Fruit fly (Drosophila melanogaster) whole organism, prepupa: ENCODE measurements around the gene fru.

Source experiments
- Blimp-1 ChIP-seq: fragments of 200-800 bp; sonication (Bioruptor generic); optimal IDR thresholded peaks from 3 replicates; lab custom pipeline; 2017; ENCODE audit warnings: missing biosample characterization, missing genetic modification characterization, mild to moderate bottlenecking, moderate library complexity, missing genetic modification reagents
- CG10631 ChIP-seq: fragments of 200-800 bp; sonication (Bioruptor generic); optimal IDR thresholded peaks from 2 replicates; lab custom pipeline; 2016; ENCODE audit warnings: missing biosample characterization, missing genetic modification characterization
- CG10669 ChIP-seq: fragments of 200-800 bp; sonication (Bioruptor generic); optimal IDR thresholded peaks from 3 replicates; lab custom pipeline; 2018; ENCODE audit warnings: missing biosample characterization, mild to moderate bottlenecking, missing genetic modification characterization, moderate library complexity
- CG11902 ChIP-seq: fragments of 200-800 bp; sonication (Bioruptor generic); optimal IDR thresholded peaks from 3 replicates; lab custom pipeline; 2016; ENCODE audit warnings: missing biosample characterization, missing genetic modification characterization
- CG15336 ChIP-seq: fragments of 200-800 bp; sonication (Bioruptor generic); IDR thresholded peaks from 2 replicates; pipeline ENCODE4 v1.3.6; 2022; ENCODE audit warnings: missing biosample characterization, missing genetic modification characterization
- CG3032 ChIP-seq: fragments of 200-800 bp; optimal IDR thresholded peaks from 2 replicates; lab custom pipeline; 2019; ENCODE audit warnings: missing biosample characterization, mild to moderate bottlenecking, missing genetic modification characterization, moderate library complexity
- CG31627 ChIP-seq: fragments of 200-800 bp; sonication (Bioruptor generic); optimal IDR thresholded peaks from 3 replicates; lab custom pipeline; 2016; ENCODE audit warnings: missing biosample characterization, missing genetic modification characterization
- CG32006 ChIP-seq: fragments of 200-800 bp; sonication (Bioruptor generic); optimal IDR thresholded peaks from 3 replicates; lab custom pipeline; 2017; ENCODE audit warnings: missing biosample characterization, mild to moderate bottlenecking, missing genetic modification characterization
- CG34406 ChIP-seq: fragments of 200-800 bp; sonication (Bioruptor generic); optimal IDR thresholded peaks from 3 replicates; lab custom pipeline; 2016; ENCODE audit warnings: missing biosample characterization, missing genetic modification characterization
- CG3919 ChIP-seq: fragments of 200-800 bp; sonication (Bioruptor generic); optimal IDR thresholded peaks from 3 replicates; lab custom pipeline; 2016; ENCODE audit warnings: missing biosample characterization, missing genetic modification characterization
- CG4318 ChIP-seq: fragments of 200-800 bp; sonication (Bioruptor generic); optimal IDR thresholded peaks from 3 replicates; lab custom pipeline; 2017; ENCODE audit warnings: missing biosample characterization, mild to moderate bottlenecking, missing genetic modification characterization
- CG6163 ChIP-seq: fragments of 200-800 bp; sonication (Bioruptor generic); IDR thresholded peaks from 3 replicates; pipeline ENCODE4 v1.3.6; 2022; ENCODE audit warnings: missing biosample characterization, missing genetic modification characterization
- CG6276 ChIP-seq: fragments of 200-800 bp; sonication (Bioruptor generic); optimal IDR thresholded peaks from 2 replicates; lab custom pipeline; 2017; ENCODE audit warnings: missing biosample characterization, mild to moderate bottlenecking, missing genetic modification characterization
- CG6808 ChIP-seq: fragments of 200-800 bp; sonication (Bioruptor generic); optimal IDR thresholded peaks from 3 replicates; lab custom pipeline; 2017; ENCODE audit warnings: missing biosample characterization, missing genetic modification characterization, mild to moderate bottlenecking, moderate library complexity, missing genetic modification reagents
- CG6854 ChIP-seq: fragments of 200-800 bp; sonication (Bioruptor generic); optimal IDR thresholded peaks from 2 replicates; lab custom pipeline; 2017; ENCODE audit warnings: missing biosample characterization, mild to moderate bottlenecking, missing genetic modification characterization
- CG8119 ChIP-seq: fragments of 200-800 bp; sonication (Bioruptor generic); IDR thresholded peaks from 3 replicates; pipeline ENCODE4 v1.3.6; 2022; ENCODE audit warnings: missing biosample characterization, missing genetic modification characterization
- CG8632 ChIP-seq: fragments of 200-800 bp; sonication (Bioruptor generic); optimal IDR thresholded peaks from 3 replicates; lab custom pipeline; 2016; ENCODE audit warnings: missing biosample characterization, missing genetic modification characterization
- Eip78C ChIP-seq: fragments of 200-800 bp; sonication (Bioruptor generic); peaks from one replicate; lab custom pipeline; 2016; ENCODE audit warnings: missing biosample characterization, missing genetic modification characterization
- Ets96B ChIP-seq: fragments of 200-800 bp; optimal IDR thresholded peaks from 2 replicates; lab custom pipeline; 2019; ENCODE audit warnings: missing biosample characterization, mild to moderate bottlenecking, missing genetic modification characterization, moderate library complexity
- Gug ChIP-seq: fragments of 200-800 bp; sonication (Bioruptor generic); IDR thresholded peaks from 2 replicates; pipeline ENCODE4 v1.3.6; 2022; ENCODE audit warnings: missing biosample characterization, missing genetic modification characterization
- Hr4 ChIP-seq: fragments of 200-800 bp; sonication (Bioruptor generic); optimal IDR thresholded peaks from 3 replicates; lab custom pipeline; 2016; ENCODE audit warnings: missing biosample characterization, missing genetic modification characterization
- OdsH ChIP-seq: fragments of 200-800 bp; sonication (Bioruptor generic); optimal IDR thresholded peaks from 3 replicates; lab custom pipeline; 2016; ENCODE audit warnings: missing biosample characterization, missing genetic modification characterization
- Smox ChIP-seq: fragments of 200-800 bp; sonication (Bioruptor generic); optimal IDR thresholded peaks from 3 replicates; lab custom pipeline; 2016; ENCODE audit warnings: missing biosample characterization, missing genetic modification characterization
- Sox102F ChIP-seq: fragments of 200-800 bp; sonication (Bioruptor generic); optimal IDR thresholded peaks from 2 replicates; lab custom pipeline; 2016; ENCODE audit warnings: missing biosample characterization, mild to moderate bottlenecking, missing genetic modification characterization
- Sox14 ChIP-seq: fragments of 200-800 bp; sonication (Bioruptor generic); optimal IDR thresholded peaks from 3 replicates; lab custom pipeline; 2016; ENCODE audit warnings: missing biosample characterization, missing genetic modification characterization
- Sox15 ChIP-seq: fragments of 200-800 bp; sonication (Bioruptor generic); optimal IDR thresholded peaks from 3 replicates; lab custom pipeline; 2016; ENCODE audit warnings: missing biosample characterization, missing genetic modification characterization
- achi ChIP-seq: fragments of 200-800 bp; sonication (Bioruptor generic); optimal IDR thresholded peaks from 3 replicates; lab custom pipeline; 2016; ENCODE audit warnings: missing biosample characterization, missing genetic modification characterization
- acj6 ChIP-seq: fragments of 200-800 bp; sonication (Bioruptor generic); optimal IDR thresholded peaks from 3 replicates; lab custom pipeline; 2016; ENCODE audit warnings: missing biosample characterization, missing genetic modification characterization
- cyc ChIP-seq: fragments of 200-800 bp; sonication (Bioruptor generic); optimal IDR thresholded peaks from 3 replicates; lab custom pipeline; 2016; ENCODE audit warnings: missing biosample characterization, missing genetic modification characterization
- dsx ChIP-seq: fragments of 200-800 bp; optimal IDR thresholded peaks from 3 replicates; lab custom pipeline; 2019; ENCODE audit warnings: missing biosample characterization, mild to moderate bottlenecking, missing genetic modification characterization, moderate library complexity; ENCODE audit not compliant: poor library complexity, severe bottlenecking
- eg ChIP-seq: fragments of 200-800 bp; sonication (Bioruptor generic); IDR thresholded peaks from 3 replicates; pipeline ENCODE4 v1.3.6; 2022; ENCODE audit warnings: missing biosample characterization, missing genetic modification characterization
- esn ChIP-seq: fragments of 200-800 bp; sonication (Bioruptor generic); optimal IDR thresholded peaks from 2 replicates; lab custom pipeline; 2016; ENCODE audit warnings: missing biosample characterization, mild to moderate bottlenecking, missing genetic modification characterization, moderate library complexity
- fd59A ChIP-seq: fragments of 200-800 bp; sonication (Bioruptor generic); optimal IDR thresholded peaks from 2 replicates; lab custom pipeline; 2017; ENCODE audit warnings: missing biosample characterization, mild to moderate bottlenecking, missing genetic modification characterization, missing genetic modification reagents
- lz ChIP-seq: fragments of 200-800 bp; sonication (Bioruptor generic); optimal IDR thresholded peaks from 3 replicates; lab custom pipeline; 2016; ENCODE audit warnings: missing biosample characterization, missing genetic modification characterization
- salr ChIP-seq, 2 experiments: fragments of 200-800 bp; sonication (Bioruptor generic); optimal IDR thresholded peaks; 3 replicates each; lab custom pipeline; 2016 to 2018; ENCODE audit warnings: missing biosample characterization in 2 of 2, missing genetic modification characterization in 2 of 2, mild to moderate bottlenecking in 1 of 2
- spab ChIP-seq: fragments of 200-800 bp; sonication (Bioruptor generic); optimal IDR thresholded peaks from 2 replicates; lab custom pipeline; 2017; ENCODE audit warnings: missing biosample characterization, mild to moderate bottlenecking, missing genetic modification characterization, missing genetic modification reagents
- ss ChIP-seq, 2 experiments: fragments of 200-800 bp; sonication (Bioruptor generic); optimal IDR thresholded peaks; 2 replicates in 1 of 2; 3 replicates in 1 of 2; lab custom pipeline; 2017 to 2018; ENCODE audit warnings: mild to moderate bottlenecking in 2 of 2, missing biosample characterization in 2 of 2, missing genetic modification characterization in 2 of 2, moderate library complexity in 1 of 2
- svp ChIP-seq: fragments of 200-800 bp; sonication (Bioruptor generic); peaks from one replicate; lab custom pipeline; 2016; ENCODE audit warnings: missing biosample characterization, missing genetic modification characterization
- topi ChIP-seq: fragments of 200-800 bp; sonication (Bioruptor generic); optimal IDR thresholded peaks from 3 replicates; lab custom pipeline; 2016; ENCODE audit warnings: missing biosample characterization, missing genetic modification characterization
- vri ChIP-seq: fragments of 200-800 bp; sonication (Bioruptor generic); optimal IDR thresholded peaks from 3 replicates; lab custom pipeline; 2016; ENCODE audit warnings: missing biosample characterization, mild to moderate bottlenecking, missing genetic modification characterization

fru gene

DNA sequence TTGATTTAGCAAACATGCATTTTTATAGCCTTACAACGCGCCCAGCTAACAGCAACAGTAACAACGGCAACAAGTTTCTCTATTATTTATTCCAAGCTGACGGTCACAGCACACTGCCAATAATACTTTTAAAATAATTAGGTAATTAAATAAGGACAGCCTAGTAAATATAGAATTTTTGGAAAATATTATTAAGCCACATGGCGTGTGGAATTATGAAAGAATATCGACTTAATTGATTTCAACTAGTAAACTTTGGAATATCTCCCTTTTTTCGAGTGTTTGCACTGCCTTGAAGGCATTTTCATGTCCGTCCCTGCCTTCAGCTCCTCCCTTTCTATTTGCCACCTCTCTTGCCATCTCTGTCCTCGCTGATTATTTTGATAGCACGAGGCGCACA, 54.3 kb downstream of the fru start (continued):
- TF ChIP-seq CG31627 (GFP tag; lab: Kevin White, UChicago) (no peak), ss (GFP tag; optimal IDR thresholded peaks at IDR 0.05; lab: Kevin White, UChicago) (no peak), Ets96B (tag; lab: Kevin White, UChicago) (peak; percentile 14), Eip78C (GFP tag; lab: Kevin White, UChicago) (peak; percentile 65), CG11902 (GFP tag; lab: Kevin White, UChicago) (no peak), CG8119 (GFP tag; lab: Robert Waterston, UW) (peak; percentile 76), CG3919 (peak; percentile 49), Hr4 (GFP tag; lab: Kevin White, UChicago) (peak; percentile 60), CG8632 (GFP tag; lab: Kevin White, UChicago) (no peak), topi (GFP tag; lab: Kevin White, UChicago) (no peak), CG15336 (peak; percentile 78), spab (GFP tag; lab: Kevin White, UChicago) (no peak), Sox15 (GFP tag; lab: Kevin White, UChicago) (no peak), lz (GFP tag; lab: Kevin White, UChicago) (no peak), fd59A (GFP tag; lab: Kevin White, UChicago) (no peak), Sox102F (GFP tag; lab: Kevin White, UChicago) (no peak), eg (GFP tag; lab: Robert Waterston, UW) (peak; percentile 76), Gug (GFP tag; lab: Robert Waterston, UW) (peak; percentile 71), svp (GFP tag; lab: Kevin White, UChicago) (no peak)

DNA sequence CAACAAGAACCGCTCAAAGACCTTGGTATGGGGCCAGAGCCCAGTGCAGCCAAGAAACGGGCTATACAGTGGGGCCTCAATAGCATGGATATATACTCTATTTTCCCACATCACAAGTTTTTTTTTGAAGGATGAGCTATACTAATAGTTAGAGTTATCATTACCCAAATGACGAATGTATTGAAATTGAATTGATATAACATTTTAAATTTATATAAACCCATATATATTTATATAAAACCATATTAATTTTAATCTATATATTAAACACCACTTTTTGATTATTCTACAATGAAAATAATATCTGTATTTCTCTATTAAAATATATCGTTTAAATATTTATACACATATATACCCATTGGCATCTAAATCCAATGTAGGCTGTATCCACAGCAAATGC, 54.9 kb downstream of the fru start:
- TF ChIP-seq eg (GFP tag; lab: Robert Waterston, UW) (no peak), vri (GFP tag; lab: Kevin White, UChicago) (no peak), cyc (GFP tag; lab: Kevin White, UChicago) (no peak), CG15336 (no peak), CG6808 (GFP tag; lab: Kevin White, UChicago) (peak; percentile 62), ss (GFP tag; optimal IDR thresholded peaks at IDR 0.05; lab: Kevin White, UChicago) (peak; percentile 3 to 43), OdsH (no peak), CG6163 (GFP tag; lab: Robert Waterston, UW) (no peak), CG4318 (peak; percentile 13), dsx (no peak), Sox102F (GFP tag; lab: Kevin White, UChicago) (no peak), esn (no peak), CG34406 (GFP tag; lab: Kevin White, UChicago) (no peak), Sox14 (GFP tag; lab: Kevin White, UChicago) (no peak), CG10669 (no peak), Smox (no peak), achi (GFP tag; lab: Kevin White, UChicago) (peak; percentile 44), spab (GFP tag; lab: Kevin White, UChicago) (peak; percentile 49), CG6276 (GFP tag; lab: Kevin White, UChicago) (peak; percentile 49), CG10631 (peak; percentile 36), acj6 (GFP tag; lab: Kevin White, UChicago) (peak; percentile 15), CG3032 (peak; percentile 56), Sox15 (GFP tag; lab: Kevin White, UChicago) (no peak), CG6854 (GFP tag; lab: Kevin White, UChicago) (no peak), salr (GFP tag; optimal IDR thresholded peaks at IDR 0.05; lab: Kevin White, UChicago) (peak in 1 of 2 experiments; percentile 52), CG8119 (GFP tag; lab: Robert Waterston, UW) (peak; percentile 32; the same call in 1 of the 3 replicates), lz (GFP tag; lab: Kevin White, UChicago) (no peak), Ets96B (tag; lab: Kevin White, UChicago) (peak; percentile 42), CG32006 (GFP tag; lab: Kevin White, UChicago) (peak; percentile 61), Eip78C (GFP tag; lab: Kevin White, UChicago) (peak; percentile 63), Blimp-1 (GFP tag; lab: Kevin White, UChicago) (no peak)
